Worm (Caenorhabditis elegans): ENCODE measurements around the gene fbxl-3.

- TF ChIP-seq flt-1 (GFP tag; IDR thresholded peaks at IDR 0.05) (no peak), ztf-23 (GFP tag; IDR thresholded peaks at IDR 0.05) (no peak), T22C8.4 (GFP tag; IDR thresholded peaks at IDR 0.05) (no peak), klf-2 (GFP tag; conservative IDR thresholded peaks at IDR 0.05) (no peak), med-1 (GFP tag; optimal IDR thresholded peaks at IDR 0.05; ENCODE audit: insufficient read depth) (no peak), ref-1 (GFP tag; conservative IDR thresholded peaks at IDR 0.05) (no peak), ztf-29 (GFP tag; IDR thresholded peaks at IDR 0.05) (no peak), cog-1 (tag; optimal IDR thresholded peaks at IDR 0.05) (no peak), tab-1 (GFP tag; IDR thresholded peaks at IDR 0.05) (no peak)
Measured at ce11 chrII:5378239-5378521, 20.5 kb downstream of the fbxl-3 start.

Measured in whole organism, midembryonic.